Fruit fly (Drosophila melanogaster) whole organism, embryonic: ENCODE data around the gene CG11449.

Source experiments
- Aef1 ChIP-seq: fragments of 200-800 bp; sonication (Bioruptor generic); IDR thresholded peaks from 3 replicates; pipeline ENCODE4 v1.3.6; 2022; ENCODE audit warnings: missing biosample characterization, missing genetic modification characterization
- CG11695 ChIP-seq: fragments of 200-800 bp; sonication (Bioruptor generic); IDR thresholded peaks from 3 replicates; pipeline ENCODE4 v1.3.6; 2022; ENCODE audit warnings: missing biosample characterization, missing genetic modification characterization
- CG1233 ChIP-seq: fragments of 200-800 bp; sonication (Bioruptor generic); optimal IDR thresholded peaks from 4 replicates; lab custom pipeline; 2018; ENCODE audit warnings: missing biosample characterization, mild to moderate bottlenecking, missing genetic modification characterization
- CG14441 ChIP-seq: fragments of 200-800 bp; sonication (Bioruptor generic); IDR thresholded peaks from 2 replicates; pipeline ENCODE4 v1.3.6; 2022; ENCODE audit warnings: missing biosample characterization, missing genetic modification characterization
- CG14860 ChIP-seq: fragments of 200-800 bp; sonication (Bioruptor generic); IDR thresholded peaks from 3 replicates; pipeline ENCODE4 v1.3.6; 2022; ENCODE audit warnings: missing biosample characterization, missing genetic modification characterization; ENCODE audit not compliant: partially characterized antibody
- CG15514 ChIP-seq: fragments of 200-800 bp; sonication (Bioruptor generic); optimal IDR thresholded peaks from 3 replicates; lab custom pipeline; 2017; ENCODE audit warnings: missing biosample characterization, missing genetic modification characterization, mild to moderate bottlenecking, moderate library complexity, missing genetic modification reagents
- CG15601 ChIP-seq: fragments of 200-800 bp; sonication (Bioruptor generic); optimal IDR thresholded peaks from 3 replicates; lab custom pipeline; 2019; ENCODE audit warnings: missing biosample characterization, mild to moderate bottlenecking, missing genetic modification characterization, moderate library complexity
- CG16863 ChIP-seq: fragments of 200-800 bp; sonication (Bioruptor generic); optimal IDR thresholded peaks from 3 replicates; lab custom pipeline; 2016; ENCODE audit warnings: missing biosample characterization, missing genetic modification characterization
- CG2129 ChIP-seq: fragments of 200-800 bp; sonication (Bioruptor generic); IDR thresholded peaks from 2 replicates; pipeline ENCODE4 v1.3.6; 2022; ENCODE audit warnings: missing biosample characterization, missing genetic modification characterization; ENCODE audit not compliant: partially characterized antibody
- CG31365 ChIP-seq: fragments of 200-800 bp; sonication (Bioruptor generic); optimal IDR thresholded peaks from 2 replicates; lab custom pipeline; 2018; ENCODE audit warnings: missing biosample characterization, mild to moderate bottlenecking, missing genetic modification characterization
- CG4328 ChIP-seq: fragments of 200-800 bp; sonication (Bioruptor generic); optimal IDR thresholded peaks from 3 replicates; lab custom pipeline; 2017; ENCODE audit warnings: missing biosample characterization, missing genetic modification reagents, missing genetic modification characterization
- CG6175 ChIP-seq: fragments of 200-800 bp; sonication (Bioruptor generic); IDR thresholded peaks from 3 replicates; pipeline ENCODE4 v1.3.6; 2022; ENCODE audit warnings: missing biosample characterization, missing genetic modification characterization
- CG6765 ChIP-seq: fragments of 200-800 bp; sonication (Bioruptor generic); optimal IDR thresholded peaks from 3 replicates; lab custom pipeline; 2017; ENCODE audit warnings: missing biosample characterization, mild to moderate bottlenecking, missing genetic modification characterization
- CG6791 ChIP-seq: fragments of 200-800 bp; sonication (Bioruptor generic); IDR thresholded peaks from 3 replicates; pipeline ENCODE4 v1.3.6; 2022; ENCODE audit warnings: missing biosample characterization, missing genetic modification characterization; ENCODE audit not compliant: partially characterized antibody
- CG7745 ChIP-seq: fragments of 200-800 bp; sonication (Bioruptor generic); optimal IDR thresholded peaks from 2 replicates; lab custom pipeline; 2018; ENCODE audit warnings: missing biosample characterization, mild to moderate bottlenecking, missing genetic modification characterization, moderate library complexity
- CG7786 ChIP-seq: fragments of 200-800 bp; sonication (Bioruptor generic); optimal IDR thresholded peaks from 2 replicates; lab custom pipeline; 2016; ENCODE audit warnings: missing biosample characterization, missing genetic modification characterization
- CG8089 ChIP-seq: fragments of 200-800 bp; sonication (Bioruptor generic); optimal IDR thresholded peaks from 3 replicates; lab custom pipeline; 2016; ENCODE audit warnings: missing biosample characterization, missing genetic modification characterization
- CG8281 ChIP-seq: fragments of 200-800 bp; sonication (Bioruptor generic); optimal IDR thresholded peaks from 2 replicates; lab custom pipeline; 2018; ENCODE audit warnings: missing biosample characterization, mild to moderate bottlenecking, missing genetic modification characterization, moderate library complexity
- CG9876 ChIP-seq: fragments of 200-800 bp; sonication (Bioruptor generic); optimal IDR thresholded peaks from 2 replicates; lab custom pipeline; 2016; ENCODE audit warnings: missing biosample characterization, missing genetic modification characterization
- Dad ChIP-seq: fragments of 200-800 bp; sonication (Bioruptor generic); optimal IDR thresholded peaks from 3 replicates; lab custom pipeline; 2016; ENCODE audit warnings: missing biosample characterization, missing genetic modification characterization
- Dp ChIP-seq: fragments of 200-800 bp; sonication (Bioruptor generic); optimal IDR thresholded peaks from 2 replicates; lab custom pipeline; 2018; ENCODE audit warnings: missing biosample characterization, mild to moderate bottlenecking, missing genetic modification characterization, moderate library complexity
- Ets97D ChIP-seq: fragments of 200-800 bp; sonication (Bioruptor generic); optimal IDR thresholded peaks from 3 replicates; lab custom pipeline; 2016; ENCODE audit warnings: missing biosample characterization, missing genetic modification characterization
- Fer2 ChIP-seq: fragments of 200-800 bp; sonication (Bioruptor generic); optimal IDR thresholded peaks from 2 replicates; lab custom pipeline; 2018; ENCODE audit warnings: missing biosample characterization, mild to moderate bottlenecking, missing genetic modification characterization, moderate library complexity
- GATAe ChIP-seq: fragments of 200-800 bp; sonication (Bioruptor generic); conservative IDR thresholded peaks from 2 replicates; pipeline ENCODE4 v1.3.6; 2022; ENCODE audit warnings: missing biosample characterization, missing genetic modification characterization
- Hey ChIP-seq: fragments of 200-800 bp; sonication (Bioruptor generic); optimal IDR thresholded peaks from 3 replicates; lab custom pipeline; 2018; ENCODE audit warnings: missing biosample characterization, mild to moderate bottlenecking, missing genetic modification characterization
- Meics ChIP-seq: fragments of 200-800 bp; sonication (Bioruptor generic); optimal IDR thresholded peaks from 2 replicates; lab custom pipeline; 2017; ENCODE audit warnings: missing biosample characterization, mild to moderate bottlenecking, missing genetic modification characterization
- Neu2 ChIP-seq: fragments of 200-800 bp; sonication (Bioruptor generic); optimal IDR thresholded peaks from 3 replicates; lab custom pipeline; 2016; ENCODE audit warnings: missing biosample characterization, missing genetic modification characterization, borderline replicate concordance
- Nf-YB ChIP-seq: fragments of 200-800 bp; sonication (Bioruptor generic); optimal IDR thresholded peaks from 3 replicates; lab custom pipeline; 2019; ENCODE audit warnings: missing biosample characterization, mild to moderate bottlenecking, missing genetic modification characterization, moderate library complexity
- Rfx ChIP-seq: fragments of 200-800 bp; sonication (Bioruptor generic); IDR thresholded peaks from 2 replicates; pipeline ENCODE4 v1.3.6; 2022; ENCODE audit warnings: missing biosample characterization, missing genetic modification characterization
- Spps ChIP-seq: fragments of 200-800 bp; sonication (Bioruptor generic); optimal IDR thresholded peaks from 2 replicates; lab custom pipeline; 2018; ENCODE audit warnings: missing biosample characterization, mild to moderate bottlenecking, missing genetic modification characterization
- YL-1 ChIP-seq: fragments of 200-800 bp; sonication (Bioruptor generic); optimal IDR thresholded peaks from 3 replicates; lab custom pipeline; 2017; ENCODE audit warnings: missing biosample characterization, mild to moderate bottlenecking, missing genetic modification characterization
- ase ChIP-seq: fragments of 200-800 bp; sonication (Bioruptor generic); IDR thresholded peaks from 3 replicates; pipeline ENCODE4 v1.3.6; 2022; ENCODE audit warnings: missing biosample characterization, missing genetic modification characterization
- az2 ChIP-seq: fragments of 200-800 bp; sonication (Bioruptor generic); optimal IDR thresholded peaks from 3 replicates; lab custom pipeline; 2016; ENCODE audit warnings: missing biosample characterization, missing genetic modification characterization
- ci ChIP-seq: fragments of 200-800 bp; sonication (Bioruptor generic); IDR thresholded peaks from 3 replicates; pipeline ENCODE4 v1.3.6; 2022; ENCODE audit warnings: missing biosample characterization, missing genetic modification characterization
- crp ChIP-seq, 2 experiments: fragments of 200-800 bp; sonication (Bioruptor generic); optimal IDR thresholded peaks; 2 replicates in 1 of 2; 3 replicates in 1 of 2; lab custom pipeline; 2017; ENCODE audit warnings: missing biosample characterization in 2 of 2, missing genetic modification characterization in 2 of 2, mild to moderate bottlenecking in 1 of 2, moderate library complexity in 1 of 2
- ems ChIP-seq: fragments of 200-800 bp; sonication (Bioruptor generic); optimal IDR thresholded peaks from 3 replicates; lab custom pipeline; 2016; ENCODE audit warnings: missing biosample characterization, missing genetic modification characterization
- en ChIP-seq: fragments of 200-800 bp; sonication (Bioruptor generic); optimal IDR thresholded peaks from 2 replicates; lab custom pipeline; 2016; ENCODE audit warnings: missing biosample characterization, missing genetic modification characterization
- ewg ChIP-seq: fragments of 200-800 bp; sonication (Bioruptor generic); optimal IDR thresholded peaks from 3 replicates; lab custom pipeline; 2017; ENCODE audit warnings: mild to moderate bottlenecking, missing biosample characterization, missing genetic modification reagents, missing genetic modification characterization
- fd102C ChIP-seq: fragments of 200-800 bp; sonication (Bioruptor generic); optimal IDR thresholded peaks from 2 replicates; lab custom pipeline; 2018; ENCODE audit warnings: missing biosample characterization, mild to moderate bottlenecking, missing genetic modification characterization, moderate library complexity
- fu2 ChIP-seq: fragments of 200-800 bp; sonication (Bioruptor generic); optimal IDR thresholded peaks from 2 replicates; lab custom pipeline; 2016; ENCODE audit warnings: missing biosample characterization, missing genetic modification characterization
- gem ChIP-seq: fragments of 200-800 bp; sonication (Bioruptor generic); optimal IDR thresholded peaks from 2 replicates; lab custom pipeline; 2019; ENCODE audit warnings: missing biosample characterization, mild to moderate bottlenecking, missing genetic modification characterization, moderate library complexity
- grn ChIP-seq: fragments of 200-800 bp; sonication (Bioruptor generic); optimal IDR thresholded peaks from 3 replicates; lab custom pipeline; 2017; ENCODE audit warnings: missing biosample characterization, missing genetic modification characterization
- maf-S ChIP-seq: fragments of 200-800 bp; sonication (Bioruptor generic); optimal IDR thresholded peaks from 2 replicates; lab custom pipeline; 2016; ENCODE audit warnings: missing biosample characterization, missing genetic modification characterization
- mam ChIP-seq: fragments of 200-800 bp; sonication (Bioruptor generic); optimal IDR thresholded peaks from 3 replicates; lab custom pipeline; 2016; ENCODE audit warnings: missing biosample characterization, missing genetic modification characterization
- p53 ChIP-seq: fragments of 200-800 bp; sonication (Bioruptor generic); optimal IDR thresholded peaks from 2 replicates; lab custom pipeline; 2016; ENCODE audit warnings: missing biosample characterization, missing genetic modification characterization
- pzg ChIP-seq: fragments of 200-800 bp; sonication (Bioruptor generic); optimal IDR thresholded peaks from 3 replicates; lab custom pipeline; 2018; ENCODE audit warnings: missing biosample characterization, mild to moderate bottlenecking, missing genetic modification characterization, moderate library complexity
- rib ChIP-seq: fragments of 200-800 bp; sonication (Bioruptor generic); IDR thresholded peaks from 2 replicates; pipeline ENCODE4 v1.3.6; 2022; ENCODE audit warnings: missing biosample characterization, missing genetic modification characterization
- sens ChIP-seq: fragments of 200-800 bp; sonication (Bioruptor generic); peaks from one replicate; lab custom pipeline; 2016; ENCODE audit warnings: missing biosample characterization, missing genetic modification characterization
- sisA ChIP-seq: fragments of 200-800 bp; sonication (Bioruptor generic); IDR thresholded peaks from 2 replicates; pipeline ENCODE4 v1.3.6; 2022; ENCODE audit warnings: missing biosample characterization, missing genetic modification characterization
- ssp ChIP-seq: fragments of 200-800 bp; sonication (Bioruptor generic); IDR thresholded peaks from 2 replicates; pipeline ENCODE4 v1.3.6; 2022; ENCODE audit warnings: missing biosample characterization, missing genetic modification characterization
- tx ChIP-seq: fragments of 200-800 bp; sonication (Bioruptor generic); optimal IDR thresholded peaks from 2 replicates; lab custom pipeline; 2016; ENCODE audit warnings: missing biosample characterization, missing genetic modification characterization
- vnd ChIP-seq: fragments of 200-800 bp; sonication (Bioruptor generic); IDR thresholded peaks from 3 replicates; pipeline ENCODE4 v1.3.6; 2022; ENCODE audit warnings: missing biosample characterization, missing genetic modification characterization; ENCODE audit not compliant: partially characterized antibody

CG11449 gene

DNA sequence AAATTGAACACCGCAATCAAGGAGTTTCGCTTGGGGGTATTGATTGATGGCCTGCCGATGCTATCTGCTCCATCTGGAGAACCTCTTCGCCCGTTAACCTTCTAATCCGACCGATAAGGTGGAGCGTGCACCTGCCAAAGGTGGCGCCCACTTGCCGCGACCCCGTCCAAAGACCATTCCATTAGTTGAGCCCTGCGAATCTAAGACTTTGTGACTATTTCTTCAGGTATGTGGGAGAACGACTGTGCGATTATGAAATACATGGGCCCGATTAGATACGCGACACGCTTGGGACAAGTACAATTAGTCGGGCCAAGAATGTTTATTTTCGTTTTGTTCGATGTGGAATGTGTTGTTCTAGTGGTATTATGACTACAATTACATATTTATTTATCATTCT is 4.1 kb downstream of the CG11449 start (continued):
- TF ChIP-seq Fer2 (no peak), CG6791 (GFP tag; lab: Robert Waterston, UW) (no peak), CG7786 (GFP tag; lab: Kevin White, UChicago) (no peak), Spps (no peak), CG15514 (GFP tag; lab: Kevin White, UChicago) (no peak), rib (GFP tag; lab: Robert Waterston, UW) (peak; percentile 37; the same call in 1 of the 2 replicates), ems (no peak), Meics (GFP tag; lab: Kevin White, UChicago) (no peak), CG31365 (tag; lab: Kevin White, UChicago) (no peak), Aef1 (GFP tag; lab: Robert Waterston, UW) (no peak), CG9876 (GFP tag; lab: Kevin White, UChicago) (no peak), GATAe (peak; percentile 68), CG14860 (GFP tag; lab: Robert Waterston, UW) (no peak), crp (GFP tag; optimal IDR thresholded peaks at IDR 0.05; lab: Kevin White, UChicago) (no peak), ci (GFP tag; lab: Robert Waterston, UW) (0 out of 3 replicates have a peak, but pooled peaks have one; percentile 8), az2 (GFP tag; lab: Kevin White, UChicago) (no peak), ssp (GFP tag; lab: Robert Waterston, UW) (no peak), CG6175 (GFP tag; lab: Robert Waterston, UW) (no peak), CG7745 (tag; lab: Kevin White, UChicago) (no peak), Dad (no peak), Neu2 (GFP tag; lab: Kevin White, UChicago) (no peak), CG4328 (GFP tag; lab: Kevin White, UChicago) (no peak), CG15601 (tag; lab: Kevin White, UChicago) (no peak), Rfx (no peak), CG11695 (no peak), CG14441 (GFP tag; lab: Robert Waterston, UW) (no peak), ewg (no peak), CG16863 (GFP tag; lab: Kevin White, UChicago) (no peak), p53 (GFP tag; lab: Kevin White, UChicago) (no peak), sens (GFP tag; lab: Kevin White, UChicago) (no peak), Ets97D (GFP tag; lab: Kevin White, UChicago) (no peak), sisA (GFP tag; lab: Robert Waterston, UW) (no peak), en (no peak), CG6765 (no peak), maf-S (GFP tag; lab: Kevin White, UChicago) (no peak), pzg (GFP tag; lab: Kevin White, UChicago) (no peak), tx (GFP tag; lab: Kevin White, UChicago) (no peak), YL-1 (GFP tag; lab: Kevin White, UChicago) (no peak), vnd (GFP tag; lab: Robert Waterston, UW) (0 out of 3 replicates have a peak, but pooled peaks have one; percentile 22), ase (GFP tag; lab: Robert Waterston, UW) (no peak), Dp (GFP tag; lab: Kevin White, UChicago) (no peak), CG8281 (tag; lab: Kevin White, UChicago) (no peak), Nf-YB (no peak), gem (no peak), CG1233 (GFP tag; lab: Kevin White, UChicago) (no peak), fu2 (GFP tag; lab: Kevin White, UChicago) (no peak), CG2129 (GFP tag; lab: Robert Waterston, UW) (no peak), grn (GFP tag; lab: Kevin White, UChicago) (peak; percentile 55), mam (GFP tag; lab: Kevin White, UChicago) (no peak), Hey (tag; lab: Kevin White, UChicago) (peak; percentile 54), CG8089 (GFP tag; lab: Kevin White, UChicago) (no peak), fd102C (GFP tag; lab: Kevin White, UChicago) (no peak)
